Worm (Caenorhabditis elegans): ENCODE data around the gene R11D1.10.

The R11D1.10 gene

ce11 chrV:12763291-12763995, 34.1 kb downstream of the R11D1.10 start, which contains the start of the genes abcf-1 and scc-3:
TSS of gene abcf-1 (minus strand) at chrV:12763375.
TSS of gene scc-3 (plus strand) at chrV:12763945.
- no peak for TF ChIP-seq pat-9 (tag; optimal IDR thresholded peaks at IDR 0.05)
- TF ChIP-seq Y22D7AL.16 (tag; optimal IDR thresholded peaks at IDR 0.05): no peak
- TF ChIP-seq syd-9 (tag; optimal IDR thresholded peaks at IDR 0.05): no peak
- TF ChIP-seq nfya-1 (tag; optimal IDR thresholded peaks at IDR 0.05): peak; percentile 11

ce11 chrV:12768946-12769345, 39.6 kb downstream of the R11D1.10 start, which contains the start of gene srt-43:
TSS of gene srt-43 (plus strand) at chrV:12769246.
- no peak for TF ChIP-seq unc-55 (GFP tag; optimal IDR thresholded peaks at IDR 0.05)

- TF ChIP-seq tbx-2 (tag; optimal IDR thresholded peaks at IDR 0.05) (no peak), tbx-7 (tag; optimal IDR thresholded peaks at IDR 0.05) (no peak), ceh-22 (tag; optimal IDR thresholded peaks at IDR 0.05) (no peak), ttx-3 (tag; optimal IDR thresholded peaks at IDR 0.05) (no peak), eyg-1 (tag; optimal IDR thresholded peaks at IDR 0.05) (no peak), T23F11.4 (GFP tag; optimal IDR thresholded peaks at IDR 0.05) (no peak), ceh-24 (tag; optimal IDR thresholded peaks at IDR 0.05) (no peak), ceh-31 (tag; optimal IDR thresholded peaks at IDR 0.05) (no peak), sox-2 (GFP tag; IDR thresholded peaks at IDR 0.05) (no peak), syd-9 (tag; optimal IDR thresholded peaks at IDR 0.05) (no peak)
These were observed 43.9 kb downstream of the R11D1.10 start, which contains the start of gene ZC455.1 for ce11 chrV:12773222-12773621. TSS of gene ZC455.1 (plus strand) at chrV:12773522.

ce11 chrV:12773852-12774251, 44.5 kb downstream of the R11D1.10 start:
- TF ChIP-seq pat-9 (tag; optimal IDR thresholded peaks at IDR 0.05) (no peak), ceh-45 (GFP tag; IDR thresholded peaks at IDR 0.05) (no peak), zip-5 (tag; optimal IDR thresholded peaks at IDR 0.05) (no peak), unc-3 (GFP tag; conservative IDR thresholded peaks at IDR 0.05) (no peak), unc-3 (tag; optimal IDR thresholded peaks at IDR 0.05) (no peak), rnt-1 (tag; optimal IDR thresholded peaks at IDR 0.05) (no peak), ceh-9 (tag; optimal IDR thresholded peaks at IDR 0.05) (no peak), ztf-16 (tag; optimal IDR thresholded peaks at IDR 0.05) (no peak), dve-1 (tag; optimal IDR thresholded peaks at IDR 0.05) (no peak), eyg-1 (tag; optimal IDR thresholded peaks at IDR 0.05) (no peak), nhr-232 (tag; optimal IDR thresholded peaks at IDR 0.05) (no peak), hlh-8 (tag; optimal IDR thresholded peaks at IDR 0.05) (no peak), tbx-7 (tag; optimal IDR thresholded peaks at IDR 0.05) (no peak), hlh-6 (tag; optimal IDR thresholded peaks at IDR 0.05) (no peak), ceh-24 (tag; optimal IDR thresholded peaks at IDR 0.05) (no peak)

- TF ChIP-seq hlh-30 (tag; optimal IDR thresholded peaks at IDR 0.05; ENCODE audit: insufficient read depth): peak; percentile 30
- peak; percentile 88 for TF ChIP-seq ceh-14 (tag; optimal IDR thresholded peaks at IDR 0.05)
- TF ChIP-seq ttx-3 (tag; optimal IDR thresholded peaks at IDR 0.05): peak; percentile 88
- TF ChIP-seq nhr-11 (tag; optimal IDR thresholded peaks at IDR 0.05): no peak
- TF ChIP-seq unc-86 (tag; optimal IDR thresholded peaks at IDR 0.05): peak; percentile 88
- TF ChIP-seq elt-4 (tag; optimal IDR thresholded peaks at IDR 0.05): peak; percentile 84
- peak; percentile 89 for TF ChIP-seq ceh-34 (tag; optimal IDR thresholded peaks at IDR 0.05)
- peak; percentile 86 for TF ChIP-seq hlh-15 (tag; optimal IDR thresholded peaks at IDR 0.05)
- TF ChIP-seq tbx-2 (tag; optimal IDR thresholded peaks at IDR 0.05): peak; percentile 85
- TF ChIP-seq pqm-1 (tag; optimal IDR thresholded peaks at IDR 0.05): peak; percentile 78
- TF ChIP-seq C08G9.2 (tag; optimal IDR thresholded peaks at IDR 0.05): peak; percentile 80
- TF ChIP-seq mec-3 (tag; optimal IDR thresholded peaks at IDR 0.05; ENCODE audit: borderline replicate concordance): no peak
- TF ChIP-seq hlh-8 (tag; optimal IDR thresholded peaks at IDR 0.05): peak; percentile 51
- peak; percentile 48 for TF ChIP-seq ets-4 (tag; optimal IDR thresholded peaks at IDR 0.05)
- peak; percentile 47 for TF ChIP-seq ceh-24 (tag; optimal IDR thresholded peaks at IDR 0.05)
- peak; percentile 75 for TF ChIP-seq ceh-18 (tag; optimal IDR thresholded peaks at IDR 0.05)
- peak; percentile 83 for TF ChIP-seq eyg-1 (tag; optimal IDR thresholded peaks at IDR 0.05)
- TF ChIP-seq nhr-232 (tag; optimal IDR thresholded peaks at IDR 0.05): peak; percentile 89
- no peak for TF ChIP-seq tbx-7 (tag; optimal IDR thresholded peaks at IDR 0.05)
- TF ChIP-seq hlh-6 (tag; optimal IDR thresholded peaks at IDR 0.05): peak; percentile 96
- TF ChIP-seq ceh-6 (GFP tag; optimal IDR thresholded peaks at IDR 0.05): peak; percentile 92
- peak; percentile 81 for TF ChIP-seq fkh-10 (GFP tag; optimal IDR thresholded peaks at IDR 0.05)
- peak; percentile 92 for TF ChIP-seq fkh-6 (tag; optimal IDR thresholded peaks at IDR 0.05)
- peak; percentile 68 for TF ChIP-seq K09A11.1 (tag; optimal IDR thresholded peaks at IDR 0.05; ENCODE audit: insufficient read depth)
- peak; percentile 67 for TF ChIP-seq ahr-1 (tag; optimal IDR thresholded peaks at IDR 0.05)
- peak; percentile 69 for TF ChIP-seq rnt-1 (tag; optimal IDR thresholded peaks at IDR 0.05)
- peak; percentile 82 for TF ChIP-seq ceh-2 (tag; optimal IDR thresholded peaks at IDR 0.05)
These were observed 50.9 kb downstream of the R11D1.10 start for ce11 chrV:12780248-12780647.
